Fruit fly (Drosophila melanogaster): ENCODE data around the gene CG5808.

- TF ChIP-seq pad (GFP tag; optimal IDR thresholded peaks at IDR 0.05) (no peak), CG7045 (GFP tag; optimal IDR thresholded peaks at IDR 0.05) (no peak), kay (GFP tag; ENCODE audit: borderline replicate concordance) (no peak), CG14711 (tag; optimal IDR thresholded peaks at IDR 0.05) (no peak), ovo (GFP tag; optimal IDR thresholded peaks at IDR 0.05) (no peak), Clk (GFP tag; optimal IDR thresholded peaks at IDR 0.05) (no peak), CG11617 (GFP tag; optimal IDR thresholded peaks at IDR 0.05) (no peak), Crg-1 (GFP tag; optimal IDR thresholded peaks at IDR 0.05) (no peak), bab1 (GFP tag; optimal IDR thresholded peaks at IDR 0.05) (no peak), CG7101 (tag; optimal IDR thresholded peaks at IDR 0.05) (no peak), CG1620 (GFP tag; optimal IDR thresholded peaks at IDR 0.05) (no peak), tj (GFP tag; optimal IDR thresholded peaks at IDR 0.05) (no peak), CG5204 (GFP tag; optimal IDR thresholded peaks at IDR 0.05) (no peak), CG33017 (tag; optimal IDR thresholded peaks at IDR 0.05) (no peak)
These were observed 28.3 kb upstream of the CG5808 start for dm6 chr3R:24845148-24845547.
